Fruit fly (Drosophila melanogaster): ENCODE data around the gene Dhc1.

Dhc1 gene

dm6 chr3R:9630633-9631095, 43.8 kb downstream of the Dhc1 start, which contains the start of gene Calr (continued):
- TF ChIP-seq tll (GFP tag; optimal IDR thresholded peaks at IDR 0.05), result peak in 1 of 2 experiments; percentile 29
- TF ChIP-seq zf30C (GFP tag; optimal IDR thresholded peaks at IDR 0.05), result peak; percentile 1
- peak; percentile 45 for TF ChIP-seq CG1647 (GFP tag; optimal IDR thresholded peaks at IDR 0.05)
- peak; percentile 57 for TF ChIP-seq CG9727 (GFP tag; optimal IDR thresholded peaks at IDR 0.05)
- no peak for TF ChIP-seq bab2 (GFP tag; optimal IDR thresholded peaks at IDR 0.05)
- no peak for TF ChIP-seq CG4360 (GFP tag; IDR thresholded peaks at IDR 0.05)
- peak; percentile 38 for TF ChIP-seq Spps (tag; optimal IDR thresholded peaks at IDR 0.05)
- TF ChIP-seq lmd (GFP tag; IDR thresholded peaks at IDR 0.05), result no peak
- no peak for TF ChIP-seq Ada2b (GFP tag; IDR thresholded peaks at IDR 0.05)
- TF ChIP-seq CG43689 (GFP tag; IDR thresholded peaks at IDR 0.05), result no peak
- TF ChIP-seq CG5245 (GFP tag; optimal IDR thresholded peaks at IDR 0.05), result no peak
- peak; percentile 31 for TF ChIP-seq Meics (GFP tag; optimal IDR thresholded peaks at IDR 0.05)
- TF ChIP-seq Drgx (GFP tag; IDR thresholded peaks at IDR 0.05), result no peak
- TF ChIP-seq CG15073 (GFP tag; optimal IDR thresholded peaks at IDR 0.05), result no peak
- TF ChIP-seq H2.0 (GFP tag; IDR thresholded peaks at IDR 0.05), result no peak
- TF ChIP-seq tgo (GFP tag; IDR thresholded peaks at IDR 0.05), result no peak
- TF ChIP-seq Rfx (GFP tag; IDR thresholded peaks at IDR 0.05), result no peak
- no peak for TF ChIP-seq CG5180 (GFP tag; optimal IDR thresholded peaks at IDR 0.05)
- no peak for TF ChIP-seq CG3726 (GFP tag; IDR thresholded peaks at IDR 0.05)
- no peak for TF ChIP-seq trh (GFP tag; optimal IDR thresholded peaks at IDR 0.05)
- TF ChIP-seq CG12155 (GFP tag; optimal IDR thresholded peaks at IDR 0.05), result no peak
- no peak for TF ChIP-seq Nf-YA (GFP tag; IDR thresholded peaks at IDR 0.05)
- peak; percentile 60 for TF ChIP-seq onecut (GFP tag; IDR thresholded peaks at IDR 0.05)
- peak; percentile 51 for TF ChIP-seq Dp (GFP tag; optimal IDR thresholded peaks at IDR 0.05)
- TF ChIP-seq CoRest (tag; optimal IDR thresholded peaks at IDR 0.05), result peak; percentile 67
- peak; percentile 58 for TF ChIP-seq NfI (GFP tag; optimal IDR thresholded peaks at IDR 0.05)
- TF ChIP-seq pfk (GFP tag; optimal IDR thresholded peaks at IDR 0.05), result peak; percentile 64
- no peak for TF ChIP-seq hth (optimal IDR thresholded peaks at IDR 0.05)
- TF ChIP-seq NFAT (GFP tag; IDR thresholded peaks at IDR 0.05), result no peak
- TF ChIP-seq CG13894 (tag; optimal IDR thresholded peaks at IDR 0.05), result peak; percentile 55
- peak; percentile 46 for TF ChIP-seq grau (tag; optimal IDR thresholded peaks at IDR 0.05)
- TF ChIP-seq grn (GFP tag; optimal IDR thresholded peaks at IDR 0.05), result peak; percentile 26
- no peak for TF ChIP-seq CG17612 (GFP tag; IDR thresholded peaks at IDR 0.05)
- TF ChIP-seq cg (GFP tag; optimal IDR thresholded peaks at IDR 0.05), result no peak
- TF ChIP-seq Ets97D (GFP tag; optimal IDR thresholded peaks at IDR 0.05), result peak; percentile 92
- TF ChIP-seq br (optimal IDR thresholded peaks at IDR 0.05), result no peak
- no peak for TF ChIP-seq row (GFP tag; IDR thresholded peaks at IDR 0.05)
- peak; percentile 43 for TF ChIP-seq CG3281 (GFP tag; optimal IDR thresholded peaks at IDR 0.05)
- TF ChIP-seq ase (GFP tag; IDR thresholded peaks at IDR 0.05), result no peak
- TF ChIP-seq Atf-2 (GFP tag; optimal IDR thresholded peaks at IDR 0.05), result no peak
- peak; percentile 63 for TF ChIP-seq HLHmδ (GFP tag; optimal IDR thresholded peaks at IDR 0.05)
- TF ChIP-seq emc (GFP tag; optimal IDR thresholded peaks at IDR 0.05), result no peak
- TF ChIP-seq lab (GFP tag; optimal IDR thresholded peaks at IDR 0.05), result peak; percentile 71
- no peak for TF ChIP-seq CG4617 (GFP tag; optimal IDR thresholded peaks at IDR 0.05; ENCODE audit: borderline replicate concordance)
- TF ChIP-seq CG18011 (GFP tag; optimal IDR thresholded peaks at IDR 0.05), result peak; percentile 9
- TF ChIP-seq Doc2 (GFP tag; IDR thresholded peaks at IDR 0.05), result no peak
- TF ChIP-seq slp2 (GFP tag; optimal IDR thresholded peaks at IDR 0.05), result no peak
- no peak for TF ChIP-seq Bgb (GFP tag; IDR thresholded peaks at IDR 0.05; ENCODE audit: partially characterized antibody)
- peak; percentile 13 for TF ChIP-seq CG8290 (GFP tag; optimal IDR thresholded peaks at IDR 0.05)
- TF ChIP-seq CG8290 (tag; optimal IDR thresholded peaks at IDR 0.05), result peak in 1 of 2 experiments; percentile 81
- peak; percentile 88 for TF ChIP-seq sens (GFP tag)
- TF ChIP-seq Neu2 (GFP tag; optimal IDR thresholded peaks at IDR 0.05; ENCODE audit: borderline replicate concordance), result peak; percentile 100
- TF ChIP-seq CG2712 (tag; optimal IDR thresholded peaks at IDR 0.05), result peak; percentile 53
